Comparison of ENCODE assay signal across 4 fruit fly cellular contexts in genomic region chr2L:14494930-14495351, dm6.
TF ChIP-seq lines count a peak whose summit lies in the region.

No protein-coding gene starts in this region.

- no peak for TF ChIP-seq CTCF in whole organism, embryonic (GFP tag; optimal IDR thresholded peaks at IDR 0.05; lab: Kevin White, UChicago)

TF ChIP-seq in whole organism, adult, 20 proteins besides CTCF, POLR2A, EP300 and RAD21:
- TF ChIP-seq tj (GFP tag; optimal IDR thresholded peaks at IDR 0.05; lab: Kevin White, UChicago) (peak; percentile 72), bab1 (GFP tag; optimal IDR thresholded peaks at IDR 0.05; lab: Kevin White, UChicago) (no peak)

TF ChIP-seq in whole organism, embryonic, 481 proteins besides CTCF, POLR2A, EP300 and RAD21 (continues in another document):
- TF ChIP-seq CG15601 (tag; optimal IDR thresholded peaks at IDR 0.05; lab: Kevin White, UChicago): peak; percentile 95
- TF ChIP-seq so (GFP tag; IDR thresholded peaks at IDR 0.05; lab: Robert Waterston, UW): 0 out of 3 replicates have a peak, but pooled peaks have one; percentile 18
- no peak for TF ChIP-seq chn (GFP tag; optimal IDR thresholded peaks at IDR 0.05; lab: Kevin White, UChicago)
- no peak for TF ChIP-seq CG4854 (GFP tag; optimal IDR thresholded peaks at IDR 0.05; lab: Kevin White, UChicago)
- TF ChIP-seq Trl (optimal IDR thresholded peaks at IDR 0.05; lab: Kevin White, UChicago): no peak
- no peak for TF ChIP-seq Trl (GFP tag; optimal IDR thresholded peaks at IDR 0.05; lab: Kevin White, UChicago)
- TF ChIP-seq CG2116 (GFP tag; optimal IDR thresholded peaks at IDR 0.05; lab: Kevin White, UChicago): no peak
- TF ChIP-seq D19B (GFP tag; optimal IDR thresholded peaks at IDR 0.05; lab: Kevin White, UChicago): peak; percentile 76
- no peak for TF ChIP-seq vnd (GFP tag; IDR thresholded peaks at IDR 0.05; lab: Robert Waterston, UW; ENCODE audit: partially characterized antibody)
- no peak for TF ChIP-seq bowl (GFP tag; IDR thresholded peaks at IDR 0.05; lab: Robert Waterston, UW)
- TF ChIP-seq Oli (tag; optimal IDR thresholded peaks at IDR 0.05; lab: Kevin White, UChicago): peak; percentile 35
- TF ChIP-seq CG3838 (GFP tag; optimal IDR thresholded peaks at IDR 0.05; lab: Kevin White, UChicago): peak; percentile 57
- TF ChIP-seq CG15011 (GFP tag; optimal IDR thresholded peaks at IDR 0.05; lab: Kevin White, UChicago): no peak
- TF ChIP-seq CG12769 (tag; optimal IDR thresholded peaks at IDR 0.05; lab: Kevin White, UChicago): peak; percentile 24
- no peak for TF ChIP-seq Atf6 (GFP tag; IDR thresholded peaks at IDR 0.05; lab: Robert Waterston, UW)
- no peak for TF ChIP-seq CG17186 (GFP tag; optimal IDR thresholded peaks at IDR 0.05; lab: Kevin White, UChicago)
- TF ChIP-seq unpg (GFP tag; optimal IDR thresholded peaks at IDR 0.05; lab: Kevin White, UChicago): no peak
- TF ChIP-seq mirr (GFP tag; optimal IDR thresholded peaks at IDR 0.05; lab: Kevin White, UChicago): peak; percentile 77
- TF ChIP-seq CG4730 (GFP tag; IDR thresholded peaks at IDR 0.05; lab: Robert Waterston, UW): no peak
- TF ChIP-seq exex (tag; optimal IDR thresholded peaks at IDR 0.05; lab: Kevin White, UChicago): peak; percentile 63
- peak; percentile 15 for TF ChIP-seq bab2 (GFP tag; optimal IDR thresholded peaks at IDR 0.05; lab: Kevin White, UChicago)
- TF ChIP-seq slbo (GFP tag; IDR thresholded peaks at IDR 0.05; lab: Robert Waterston, UW): no peak
- TF ChIP-seq Fer1 (GFP tag; optimal IDR thresholded peaks at IDR 0.05; lab: Kevin White, UChicago): no peak
- peak; percentile 7 for TF ChIP-seq Fer3 (tag; optimal IDR thresholded peaks at IDR 0.05; lab: Kevin White, UChicago)
- TF ChIP-seq vvl (GFP tag; IDR thresholded peaks at IDR 0.05; lab: Robert Waterston, UW): peak; percentile 6; the same call in 1 of the 2 replicates
- no peak for TF ChIP-seq CG7928 (GFP tag; optimal IDR thresholded peaks at IDR 0.05; lab: Kevin White, UChicago)
- no peak for TF ChIP-seq usp (GFP tag; optimal IDR thresholded peaks at IDR 0.05; lab: Kevin White, UChicago)
- no peak for TF ChIP-seq Hr3 (GFP tag; optimal IDR thresholded peaks at IDR 0.05; lab: Kevin White, UChicago)
- no peak for TF ChIP-seq CG3163 (GFP tag; optimal IDR thresholded peaks at IDR 0.05; lab: Kevin White, UChicago)
- TF ChIP-seq Gsc (GFP tag; IDR thresholded peaks at IDR 0.05; lab: Robert Waterston, UW): no peak

TF ChIP-seq in whole organism, prepupa, 60 proteins besides CTCF, POLR2A, EP300 and RAD21:
- TF ChIP-seq CG6163 (GFP tag; IDR thresholded peaks at IDR 0.05; lab: Robert Waterston, UW) (0 out of 3 replicates have a peak, but pooled peaks have one; percentile 26), svp (GFP tag; lab: Kevin White, UChicago) (peak; percentile 3), Eip78C (GFP tag; lab: Kevin White, UChicago) (peak; percentile 58), CG8119 (GFP tag; IDR thresholded peaks at IDR 0.05; lab: Robert Waterston, UW) (no peak), Sox15 (GFP tag; optimal IDR thresholded peaks at IDR 0.05; lab: Kevin White, UChicago) (no peak)

TF ChIP-seq in whole organism, wandering third instar larva, 38 proteins besides CTCF, POLR2A, EP300 and RAD21:
- TF ChIP-seq dl (GFP tag; optimal IDR thresholded peaks at IDR 0.05; lab: Kevin White, UChicago; ENCODE audit: insufficient read depth in 1 of 2, partially characterized antibody in 2 of 2) (peak in 1 of 2 experiments; percentile 10), Hnf4 (GFP tag; optimal IDR thresholded peaks at IDR 0.05; lab: Kevin White, UChicago) (no peak), rgr (GFP tag; optimal IDR thresholded peaks at IDR 0.05; lab: Kevin White, UChicago) (peak; percentile 4), sv (GFP tag; optimal IDR thresholded peaks at IDR 0.05; lab: Kevin White, UChicago) (no peak), Jra (GFP tag; optimal IDR thresholded peaks at IDR 0.05; lab: Kevin White, UChicago) (no peak), Myc (optimal IDR thresholded peaks at IDR 0.05; lab: Kevin White, UChicago) (no peak), dmrt93B (GFP tag; optimal IDR thresholded peaks at IDR 0.05; lab: Kevin White, UChicago) (no peak), Hr78 (GFP tag; optimal IDR thresholded peaks at IDR 0.05; lab: Kevin White, UChicago) (no peak), usp (GFP tag; optimal IDR thresholded peaks at IDR 0.05; lab: Kevin White, UChicago) (no peak), foxo (GFP tag; optimal IDR thresholded peaks at IDR 0.05; lab: Kevin White, UChicago) (no peak), tai (GFP tag; optimal IDR thresholded peaks at IDR 0.05; lab: Kevin White, UChicago) (no peak), Hr83 (GFP tag; optimal IDR thresholded peaks at IDR 0.05; lab: Kevin White, UChicago; ENCODE audit: poor library complexity, severe bottlenecking) (peak; percentile 2), fru (GFP tag; optimal IDR thresholded peaks at IDR 0.05; lab: Kevin White, UChicago) (no peak), h (GFP tag; optimal IDR thresholded peaks at IDR 0.05; lab: Kevin White, UChicago) (no peak), Abd-B (GFP tag; optimal IDR thresholded peaks at IDR 0.05; lab: Kevin White, UChicago) (no peak), N (GFP tag; optimal IDR thresholded peaks at IDR 0.05; lab: Kevin White, UChicago) (no peak), HLH106 (tag; optimal IDR thresholded peaks at IDR 0.05; lab: Kevin White, UChicago) (no peak), Dfd (GFP tag; optimal IDR thresholded peaks at IDR 0.05; lab: Kevin White, UChicago) (no peak)
TF ChIP-seq in whole organism, wandering third instar larva: peak in this region for 3.
